Worm (Caenorhabditis elegans) whole organism, L3 larva: ENCODE measurements around the gene VC5.2.

Experiments
- R02D3.7 ChIP-seq: fragments of 150-350 bp; optimal IDR thresholded peaks from 2 replicates; lab custom pipeline; 2014; ENCODE audit warnings: missing biosample characterization, missing genetic modification characterization
- ZK546.5 ChIP-seq: sonication (generic microtip); optimal IDR thresholded peaks from 2 replicates; lab custom pipeline; 2017; ENCODE audit warnings: missing biosample characterization, missing genetic modification characterization
- aly-2 ChIP-seq: fragments of 150-350 bp; optimal IDR thresholded peaks from 2 replicates; lab custom pipeline; 2014; ENCODE audit warnings: missing biosample characterization, missing genetic modification characterization
- ama-1 ChIP-seq: fragments of 150-350 bp; optimal IDR thresholded peaks from 2 replicates; lab custom pipeline; 2018
- ceh-16 ChIP-seq: sonication (generic microtip); optimal IDR thresholded peaks from 2 replicates; lab custom pipeline; 2017; ENCODE audit warnings: missing biosample characterization, missing genetic modification characterization
- ceh-28 ChIP-seq: fragments of 150-350 bp; optimal IDR thresholded peaks from 2 replicates; lab custom pipeline; 2014; ENCODE audit warnings: missing biosample characterization, missing genetic modification reagents, missing genetic modification characterization
- ceh-82 ChIP-seq: fragments of 150-350 bp; optimal IDR thresholded peaks from 2 replicates; lab custom pipeline; 2014; ENCODE audit warnings: missing biosample characterization, missing genetic modification characterization
- ceh-9 ChIP-seq: sonication (generic microtip); optimal IDR thresholded peaks from 2 replicates; lab custom pipeline; 2018; ENCODE audit warnings: missing biosample characterization, missing genetic modification characterization
- daf-12 ChIP-seq: fragments of 150-350 bp; optimal IDR thresholded peaks from 2 replicates; lab custom pipeline; 2014; ENCODE audit warnings: missing biosample characterization, missing genetic modification reagents, missing genetic modification characterization
- egl-27 ChIP-seq: sonication (generic microtip); optimal IDR thresholded peaks from 4 replicates; lab custom pipeline; 2017; ENCODE audit warnings: missing biosample characterization, missing genetic modification reagents, missing genetic modification characterization
- egl-5 ChIP-seq: fragments of 150-350 bp; optimal IDR thresholded peaks from 2 replicates; lab custom pipeline; 2017; ENCODE audit warnings: missing biosample characterization, missing genetic modification reagents, missing genetic modification characterization, inconsistent platforms
- elt-1 ChIP-seq: fragments of 150-350 bp; optimal IDR thresholded peaks from 2 replicates; lab custom pipeline; 2014; ENCODE audit warnings: missing biosample characterization, missing genetic modification characterization
- elt-2 ChIP-seq: sonication (generic microtip); optimal IDR thresholded peaks from 2 replicates; lab custom pipeline; 2016; ENCODE audit warnings: missing genetic modification reagents, mild to moderate bottlenecking, missing genetic modification characterization, missing compliant biosample characterization
- elt-3 ChIP-seq, 3 experiments: fragments of 150-350 bp in 1 of 3; sonication (generic microtip) in 2 of 3; optimal IDR thresholded peaks; 2 replicates in 2 of 3; 4 replicates in 1 of 3; lab custom pipeline; 2014 to 2017; ENCODE audit warnings: missing biosample characterization in 3 of 3, missing genetic modification characterization in 3 of 3
- eor-1 ChIP-seq, 2 experiments: fragments of 150-350 bp; optimal IDR thresholded peaks; 2 replicates each; lab custom pipeline; 2014 to 2018; ENCODE audit warnings: missing biosample characterization in 2 of 2, missing genetic modification characterization in 2 of 2
- fkh-10 ChIP-seq: sonication (generic microtip); optimal IDR thresholded peaks from 2 replicates; lab custom pipeline; 2017; ENCODE audit warnings: missing biosample characterization, missing genetic modification reagents, missing genetic modification characterization
- fkh-2 ChIP-seq: fragments of 150-350 bp; optimal IDR thresholded peaks from 2 replicates; lab custom pipeline; 2014; ENCODE audit warnings: missing biosample characterization, missing genetic modification reagents, missing genetic modification characterization
- fos-1 ChIP-seq: fragments of 150-350 bp; optimal IDR thresholded peaks from 2 replicates; lab custom pipeline; 2014; ENCODE audit warnings: missing biosample characterization, missing genetic modification characterization
- hmg-11 ChIP-seq: sonication (generic microtip); optimal IDR thresholded peaks from 2 replicates; lab custom pipeline; 2016; ENCODE audit warnings: missing genetic modification characterization, missing compliant biosample characterization
- jun-1 ChIP-seq: fragments of 150-350 bp; optimal IDR thresholded peaks from 2 replicates; lab custom pipeline; 2014; ENCODE audit warnings: missing biosample characterization, missing genetic modification reagents, missing genetic modification characterization
- lin-15B ChIP-seq: fragments of 150-350 bp; optimal IDR thresholded peaks from 2 replicates; lab custom pipeline; 2014; ENCODE audit warnings: missing biosample characterization, missing genetic modification characterization
- lin-39 ChIP-seq: fragments of 150-350 bp; optimal IDR thresholded peaks from 2 replicates; lab custom pipeline; 2018; ENCODE audit warnings: missing biosample characterization, missing genetic modification reagents, missing genetic modification characterization
- lsy-12 ChIP-seq: sonication (generic microtip); optimal IDR thresholded peaks from 2 replicates; lab custom pipeline; 2016; ENCODE audit warnings: mild to moderate bottlenecking, missing genetic modification characterization, missing compliant biosample characterization
- mml-1 ChIP-seq: fragments of 150-350 bp; sonication (generic microtip); optimal IDR thresholded peaks from 3 replicates; lab custom pipeline; 2014; ENCODE audit warnings: missing biosample characterization, missing genetic modification characterization
- nfya-1 ChIP-seq: sonication (generic microtip); optimal IDR thresholded peaks from 2 replicates; lab custom pipeline; 2017; ENCODE audit warnings: missing genetic modification characterization, mild to moderate bottlenecking, missing compliant biosample characterization, antibody characterized with exemption, moderate library complexity; ENCODE audit not compliant: insufficient read depth
- nhr-11 ChIP-seq: fragments of 150-350 bp; optimal IDR thresholded peaks from 2 replicates; lab custom pipeline; 2014; ENCODE audit warnings: missing biosample characterization, missing genetic modification characterization
- nhr-12 ChIP-seq: fragments of 150-350 bp; optimal IDR thresholded peaks from 2 replicates; lab custom pipeline; 2014; ENCODE audit warnings: missing biosample characterization, missing genetic modification characterization
- nhr-23 ChIP-seq: fragments of 150-350 bp; optimal IDR thresholded peaks from 2 replicates; lab custom pipeline; 2014; ENCODE audit warnings: missing biosample characterization, missing genetic modification reagents, missing genetic modification characterization
- nhr-237 ChIP-seq: fragments of 150-350 bp; optimal IDR thresholded peaks from 2 replicates; lab custom pipeline; 2014; ENCODE audit warnings: missing biosample characterization, missing genetic modification characterization
- nhr-25 ChIP-seq: sonication (generic microtip); optimal IDR thresholded peaks from 2 replicates; lab custom pipeline; 2017; ENCODE audit warnings: missing biosample characterization, missing genetic modification characterization
- nhr-43 ChIP-seq: sonication (generic microtip); optimal IDR thresholded peaks from 2 replicates; lab custom pipeline; 2016; ENCODE audit warnings: mild to moderate bottlenecking, missing genetic modification characterization, missing compliant biosample characterization; ENCODE audit not compliant: poor library complexity, severe bottlenecking
- nhr-67 ChIP-seq: fragments of 150-350 bp; optimal IDR thresholded peaks from 2 replicates; lab custom pipeline; 2014; ENCODE audit warnings: missing biosample characterization, missing genetic modification characterization
- nhr-76 ChIP-seq: fragments of 150-350 bp; sonication (generic microtip); optimal IDR thresholded peaks from 5 replicates; lab custom pipeline; 2014; ENCODE audit warnings: missing biosample characterization, missing genetic modification characterization
- nhr-77 ChIP-seq: fragments of 150-350 bp; optimal IDR thresholded peaks from 2 replicates; lab custom pipeline; 2014; ENCODE audit warnings: missing biosample characterization, missing genetic modification characterization
- pha-4 ChIP-seq: fragments of 150-350 bp; optimal IDR thresholded peaks from 2 replicates; lab custom pipeline; 2014; ENCODE audit warnings: missing biosample characterization, missing genetic modification reagents, missing genetic modification characterization
- pqm-1 ChIP-seq: fragments of 150-350 bp; optimal IDR thresholded peaks from 2 replicates; lab custom pipeline; 2017; ENCODE audit warnings: missing biosample characterization, missing genetic modification characterization, inconsistent platforms
- sea-2 ChIP-seq: fragments of 150-350 bp; sonication (generic microtip); optimal IDR thresholded peaks from 4 replicates; lab custom pipeline; 2014; ENCODE audit warnings: missing biosample characterization, missing genetic modification reagents, missing genetic modification characterization
- skn-1 ChIP-seq: fragments of 150-350 bp; optimal IDR thresholded peaks from 2 replicates; lab custom pipeline; 2014; ENCODE audit warnings: missing biosample characterization, missing genetic modification characterization
- snpc-4 ChIP-seq: fragments of 150-350 bp; optimal IDR thresholded peaks from 2 replicates; lab custom pipeline; 2014; ENCODE audit warnings: missing biosample characterization, missing genetic modification characterization
- tbx-2 ChIP-seq: sonication (generic microtip); optimal IDR thresholded peaks from 2 replicates; lab custom pipeline; 2016; ENCODE audit warnings: mild to moderate bottlenecking, missing genetic modification characterization, missing compliant biosample characterization
- unc-39 ChIP-seq: sonication (generic microtip); optimal IDR thresholded peaks from 4 replicates; lab custom pipeline; 2017; ENCODE audit warnings: missing biosample characterization, missing genetic modification characterization
- unc-62 ChIP-seq: fragments of 150-350 bp; sonication (generic microtip); optimal IDR thresholded peaks from 4 replicates; lab custom pipeline; 2014; ENCODE audit warnings: missing biosample characterization, missing genetic modification reagents, missing genetic modification characterization
- zag-1 ChIP-seq: fragments of 150-350 bp; optimal IDR thresholded peaks from 2 replicates; lab custom pipeline; 2014; ENCODE audit warnings: missing biosample characterization, missing genetic modification characterization
- ztf-11 ChIP-seq: fragments of 150-350 bp; optimal IDR thresholded peaks from 2 replicates; lab custom pipeline; 2014; ENCODE audit warnings: missing biosample characterization, missing genetic modification characterization
- ztf-4 ChIP-seq: fragments of 150-350 bp; optimal IDR thresholded peaks from 2 replicates; lab custom pipeline; 2014; ENCODE audit warnings: missing biosample characterization, missing genetic modification characterization

VC5.2 gene

ce11 chrV:7089217-7089616 is 3.5 kb downstream of the VC5.2 start:
- TF ChIP-seq eor-1 (tag; optimal IDR thresholded peaks at IDR 0.05; lab: Kevin White, UChicago) = no peak
- no peak for TF ChIP-seq ZK546.5
- TF ChIP-seq nhr-12 (tag; lab: Kevin White, UChicago) = no peak
- no peak for TF ChIP-seq unc-62 (GFP tag; lab: Kevin White, UChicago)
- peak; percentile 36 for TF ChIP-seq pqm-1 (tag; lab: Kevin White, UChicago)
- peak; percentile 33 for TF ChIP-seq nhr-23 (tag; lab: Kevin White, UChicago)
- TF ChIP-seq nhr-25 = peak; percentile 76
- TF ChIP-seq ceh-16 (tag; lab: Kevin White, UChicago) = no peak
- no peak for TF ChIP-seq ztf-4
- peak; percentile 73 for TF ChIP-seq nhr-43
- TF ChIP-seq tbx-2 (tag; lab: Kevin White, UChicago) = no peak
- no peak for TF ChIP-seq egl-5 (tag; lab: Kevin White, UChicago)
- no peak for TF ChIP-seq sea-2 (GFP tag; lab: Kevin White, UChicago)
- TF ChIP-seq hmg-11 (tag; lab: Kevin White, UChicago) = no peak
- TF ChIP-seq daf-12 (tag; lab: Kevin White, UChicago) = no peak
- no peak for TF ChIP-seq elt-3 (tag; optimal IDR thresholded peaks at IDR 0.05; lab: Kevin White, UChicago)
- peak; percentile 12 for TF ChIP-seq pha-4 (tag; lab: Kevin White, UChicago)
- no peak for TF ChIP-seq R02D3.7 (tag; lab: Kevin White, UChicago)

- no peak for TF ChIP-seq elt-1 (tag; lab: Kevin White, UChicago)
- TF ChIP-seq elt-2 (tag; lab: Kevin White, UChicago) = no peak
- TF ChIP-seq ama-1 (lab: Kevin White, UChicago) = peak; percentile 64
- no peak for TF ChIP-seq tbx-2 (tag; lab: Kevin White, UChicago)
- TF ChIP-seq nhr-76 (tag; lab: Kevin White, UChicago) = no peak
Observed at ce11 chrV:7091287-7091686, 5.5 kb downstream of the VC5.2 start, which contains the start of gene nhr-286. Gene nhr-286 (minus strand): TSS chrV:7091610.

DNA sequence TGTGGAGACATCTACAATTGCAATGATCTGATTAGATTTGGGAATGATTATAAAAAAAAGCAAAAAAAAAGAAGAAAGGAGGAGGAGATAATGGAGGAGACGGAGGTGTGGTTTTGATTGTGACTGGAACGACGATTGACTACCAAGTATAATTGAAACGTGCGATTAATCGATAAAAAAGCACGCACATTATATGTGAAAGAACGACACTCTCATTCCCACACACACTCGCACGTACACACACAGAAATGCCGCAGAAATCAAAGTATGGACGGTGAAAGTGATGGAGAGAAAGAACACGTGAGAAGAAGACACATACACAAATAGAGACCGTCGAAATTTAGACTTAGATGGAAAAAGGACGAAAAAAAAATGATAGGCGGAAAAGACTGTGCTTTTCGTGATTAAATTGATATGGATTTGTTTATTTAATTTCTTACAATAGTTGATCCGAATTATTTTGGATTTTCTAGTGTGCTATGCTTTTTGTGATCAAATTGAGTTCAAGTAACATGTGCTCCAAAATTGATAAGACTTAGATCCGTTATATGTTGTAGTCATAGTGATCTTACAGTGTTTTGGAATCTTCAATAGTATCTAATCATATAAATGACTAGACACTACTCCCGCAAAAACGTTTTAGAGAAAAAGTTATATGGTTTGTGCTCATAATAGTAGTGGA is 8.1 kb downstream of the VC5.2 start, which contains the start of gene nhr-135:
Gene nhr-135 (minus strand): TSS at position 51 of the 682 bp plus-strand sequence.
- TF ChIP-seq aly-2 (tag; lab: Kevin White, UChicago) = no peak
- TF ChIP-seq eor-1 (tag; optimal IDR thresholded peaks at IDR 0.05; lab: Kevin White, UChicago) = no peak
- TF ChIP-seq ceh-16 (tag; lab: Kevin White, UChicago) = no peak
- TF ChIP-seq nhr-25 = peak; percentile 54
- no peak for TF ChIP-seq nhr-23 (tag; lab: Kevin White, UChicago)
- no peak for TF ChIP-seq sea-2 (GFP tag; lab: Kevin White, UChicago)
- peak; percentile 40 for TF ChIP-seq nfya-1 (tag; lab: Kevin White, UChicago)
- TF ChIP-seq zag-1 (tag; lab: Kevin White, UChicago) = no peak
- no peak for TF ChIP-seq nhr-11 (tag; lab: Kevin White, UChicago)
- TF ChIP-seq lin-15B (tag; lab: Kevin White, UChicago) = no peak
- TF ChIP-seq fkh-2 (tag; lab: Kevin White, UChicago) = no peak
- TF ChIP-seq nhr-237 = no peak
- TF ChIP-seq tbx-2 (tag; lab: Kevin White, UChicago) = no peak
- no peak for TF ChIP-seq ztf-4
- TF ChIP-seq ztf-11 (tag; lab: Kevin White, UChicago) = no peak
- TF ChIP-seq pqm-1 (tag; lab: Kevin White, UChicago) = peak; percentile 89
- TF ChIP-seq nhr-77 (tag; lab: Kevin White, UChicago) = no peak
- no peak for TF ChIP-seq egl-5 (tag; lab: Kevin White, UChicago)
- TF ChIP-seq lsy-12 (tag; lab: Kevin White, UChicago) = no peak
- TF ChIP-seq hmg-11 (tag; lab: Kevin White, UChicago) = peak; percentile 30
- TF ChIP-seq ceh-28 (tag; lab: Kevin White, UChicago) = peak; percentile 59
- peak; percentile 85 for TF ChIP-seq pha-4 (tag; lab: Kevin White, UChicago)
- no peak for TF ChIP-seq ama-1 (lab: Kevin White, UChicago)
- no peak for TF ChIP-seq daf-12 (tag; lab: Kevin White, UChicago)
- no peak for TF ChIP-seq mml-1 (tag; lab: Kevin White, UChicago)
- no peak for TF ChIP-seq nhr-67
- TF ChIP-seq fos-1 (tag; lab: Kevin White, UChicago) = no peak
- TF ChIP-seq snpc-4 (tag; lab: Kevin White, UChicago) = peak; percentile 46
- TF ChIP-seq unc-62 (GFP tag; lab: Kevin White, UChicago) = no peak
- TF ChIP-seq jun-1 (tag; lab: Kevin White, UChicago) = peak; percentile 77
- no peak for TF ChIP-seq skn-1 (tag; lab: Kevin White, UChicago)
- no peak for TF ChIP-seq fkh-10 (GFP tag; lab: Kevin White, UChicago)
- TF ChIP-seq elt-2 (tag; lab: Kevin White, UChicago) = peak; percentile 92
- no peak for TF ChIP-seq elt-1 (tag; lab: Kevin White, UChicago)
- no peak for TF ChIP-seq egl-27
- peak in 1 of 3 experiments; percentile 72 for TF ChIP-seq elt-3 (tag; optimal IDR thresholded peaks at IDR 0.05; lab: Kevin White, UChicago)
- TF ChIP-seq unc-39 (tag; lab: Kevin White, UChicago) = no peak
- no peak for TF ChIP-seq nhr-12 (tag; lab: Kevin White, UChicago)
- no peak for TF ChIP-seq nhr-76 (tag; lab: Kevin White, UChicago)
- TF ChIP-seq ceh-9 (tag; lab: Kevin White, UChicago) = no peak
- peak; percentile 27 for TF ChIP-seq nhr-43
- TF ChIP-seq lin-39 (tag; lab: Kevin White, UChicago) = no peak
- TF ChIP-seq ceh-82 = no peak
- no peak for TF ChIP-seq ZK546.5
- TF ChIP-seq R02D3.7 (tag; lab: Kevin White, UChicago) = no peak
